Worm (Caenorhabditis elegans) whole organism, young adult: ENCODE results near the gene sre-8.
"Not testable (repeated sequence)": the region's sequence is repeated elsewhere in the genome, so short reads cannot be mapped to it uniquely, and the experiment has no call there.

Experiments
- F57C9.4 ChIP-seq: sonication (generic microtip); optimal IDR thresholded peaks from 2 replicates; lab custom pipeline; 2017; ENCODE audit warnings: mild to moderate bottlenecking, missing genetic modification characterization, missing compliant biosample characterization
- athp-1 ChIP-seq: sonication (generic microtip); optimal IDR thresholded peaks from 2 replicates; lab custom pipeline; 2017; ENCODE audit warnings: mild to moderate bottlenecking, missing genetic modification characterization, missing compliant biosample characterization
- ceh-40 ChIP-seq: fragments of 200-800 bp; sonication (Bioruptor generic); IDR thresholded peaks from 2 replicates; pipeline ENCODE4 v1.3.6; 2022; ENCODE audit warnings: missing genetic modification characterization, missing compliant biosample characterization
- let-526 ChIP-seq: fragments of 200-800 bp; sonication (Bioruptor generic); IDR thresholded peaks from 2 replicates; pipeline ENCODE4 v1.3.6; 2022; ENCODE audit warnings: missing genetic modification reagents, missing genetic modification characterization, missing compliant biosample characterization
- pbrm-1 ChIP-seq: fragments of 200-800 bp; sonication (Bioruptor generic); IDR thresholded peaks from 2 replicates; pipeline ENCODE4 v1.3.6; 2022; ENCODE audit warnings: missing genetic modification reagents, missing genetic modification characterization, missing compliant biosample characterization
- zfh-2 ChIP-seq: fragments of 200-800 bp; sonication (Bioruptor generic); conservative IDR thresholded peaks from 2 replicates; pipeline ENCODE4 v1.3.6; 2022; ENCODE audit warnings: missing genetic modification reagents, missing genetic modification characterization, missing compliant biosample characterization

sre-8 gene

DNA sequence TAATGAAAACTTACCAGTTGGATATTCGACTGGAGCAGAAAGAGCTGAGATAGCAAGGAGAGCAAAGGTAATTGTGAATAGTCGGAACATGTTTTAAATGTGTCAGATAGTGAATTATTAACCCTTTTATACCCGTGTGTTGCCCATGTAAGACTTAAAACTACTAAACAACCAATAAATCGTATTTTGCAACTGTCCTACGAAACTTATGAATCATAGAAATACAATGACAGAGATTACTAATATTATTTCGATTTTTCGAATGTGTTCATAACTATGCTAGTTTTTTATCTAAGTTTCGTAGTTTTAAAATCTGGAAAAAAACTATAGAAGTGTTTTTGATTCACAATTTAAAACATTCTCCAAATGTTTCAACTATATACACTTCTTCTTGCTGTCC lies 49.9 kb downstream of the sre-8 start, which contains the start of gene spig-4:
TSS of gene spig-4 (minus strand) at position 101 of the 400 bp plus-strand sequence.
- TF ChIP-seq pbrm-1; athp-1 (tag; lab: Kevin White, UChicago); let-526 (GFP tag; lab: Robert Waterston, UW): not testable (repeated sequence)

DNA sequence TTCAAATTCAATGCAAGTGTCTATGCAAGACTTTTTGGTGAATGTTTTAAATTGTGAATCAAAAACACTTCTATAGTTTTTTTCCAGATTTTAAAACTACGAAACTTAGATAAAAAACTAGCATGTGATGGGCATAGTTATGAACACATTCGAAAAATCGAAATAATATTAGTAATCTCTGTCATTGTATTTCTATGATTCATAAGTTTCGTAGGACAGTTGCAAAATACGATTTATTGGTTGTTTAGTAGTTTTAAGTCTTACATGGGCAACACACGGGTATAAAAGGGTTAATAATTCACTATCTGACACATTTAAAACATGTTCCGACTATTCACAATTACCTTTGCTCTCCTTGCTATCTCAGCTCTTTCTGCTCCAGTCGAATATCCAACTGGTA lies 51.3 kb downstream of the sre-8 start, which contains the start of gene spig-5:
TSS of gene spig-5 (plus strand) at position 301 of the 400 bp plus-strand sequence.
- not testable (repeated sequence) for TF ChIP-seq zfh-2 (GFP tag; lab: Robert Waterston, UW); ceh-40 (GFP tag; lab: Robert Waterston, UW); F57C9.4 (tag; lab: Kevin White, UChicago)
- TF ChIP-seq, all 124 proteins: peak for 0; not testable (repeated sequence) for 124
